Fruit fly (Drosophila melanogaster): ENCODE data around the gene CG12990.

dm6 chrX:17671788-17672187 is at the start of gene CG12990:
- no peak for TF ChIP-seq Sox102F (GFP tag; optimal IDR thresholded peaks at IDR 0.05)
- no peak for TF ChIP-seq Sox14 (GFP tag; optimal IDR thresholded peaks at IDR 0.05)
- no peak for TF ChIP-seq CG11762 (GFP tag; optimal IDR thresholded peaks at IDR 0.05; ENCODE audit: insufficient read depth)
- no peak for TF ChIP-seq svp (GFP tag)
- TF ChIP-seq CG6854 (GFP tag; optimal IDR thresholded peaks at IDR 0.05) = no peak

Measured in whole organism, prepupa.